Fruit fly (Drosophila melanogaster): ENCODE data around the gene CG15386.

CG15386 gene

DNA sequence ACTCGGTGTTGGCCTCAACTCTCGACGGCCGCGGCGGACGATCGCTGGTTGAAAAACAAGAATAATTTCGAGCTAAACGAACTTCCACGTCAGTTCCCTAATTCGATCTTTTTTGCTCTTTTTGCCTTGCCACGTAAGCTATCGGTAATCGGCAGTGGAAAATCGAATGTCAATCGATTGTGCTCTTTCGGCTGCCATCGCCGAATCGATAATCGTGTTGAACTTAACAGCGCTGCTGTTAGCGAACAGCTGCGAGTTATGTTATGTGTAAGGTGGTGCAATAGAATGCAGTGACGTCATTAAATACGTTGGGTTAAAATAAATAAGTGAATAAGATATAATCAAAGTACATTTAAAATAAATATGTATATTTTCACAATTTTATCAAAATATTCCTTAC is 19.7 kb upstream of the CG15386 start, which contains the start of gene Sec24CD (continued):
- TF ChIP-seq CG8765 (GFP tag; IDR thresholded peaks at IDR 0.05), result no peak
- no peak for TF ChIP-seq Poxn (GFP tag; IDR thresholded peaks at IDR 0.05)
- TF ChIP-seq CG15479 (GFP tag; optimal IDR thresholded peaks at IDR 0.05), result no peak
- no peak for TF ChIP-seq Mad (GFP tag; optimal IDR thresholded peaks at IDR 0.05)
- TF ChIP-seq Oaz (GFP tag; IDR thresholded peaks at IDR 0.05), result no peak
- TF ChIP-seq pnt (GFP tag; optimal IDR thresholded peaks at IDR 0.05), result no peak
- no peak for TF ChIP-seq ap (GFP tag; IDR thresholded peaks at IDR 0.05)
- peak; percentile 33 for TF ChIP-seq CG17829 (tag; optimal IDR thresholded peaks at IDR 0.05)
- no peak for TF ChIP-seq CG34422 (GFP tag; IDR thresholded peaks at IDR 0.05)
- peak; percentile 76 for TF ChIP-seq hbn (GFP tag; IDR thresholded peaks at IDR 0.05; ENCODE audit: partially characterized antibody)
- peak in 1 of 3 experiments; percentile 79 for TF ChIP-seq Stat92E (GFP tag; optimal IDR thresholded peaks at IDR 0.05)
- no peak for TF ChIP-seq wdn (GFP tag; IDR thresholded peaks at IDR 0.05)
- TF ChIP-seq lbe (GFP tag; optimal IDR thresholded peaks at IDR 0.05), result peak; percentile 46
- no peak for TF ChIP-seq dmrt99B (tag; optimal IDR thresholded peaks at IDR 0.05)
- no peak for TF ChIP-seq CG16863 (GFP tag; optimal IDR thresholded peaks at IDR 0.05)
- TF ChIP-seq CG14014 (GFP tag; IDR thresholded peaks at IDR 0.05), result peak; percentile 29; the same call in 1 of the 2 replicates
- TF ChIP-seq zfh2 (GFP tag; optimal IDR thresholded peaks at IDR 0.05), result no peak
- no peak for TF ChIP-seq Hr39 (optimal IDR thresholded peaks at IDR 0.05)
- no peak for TF ChIP-seq crc (GFP tag; optimal IDR thresholded peaks at IDR 0.05)
- no peak for TF ChIP-seq ken (GFP tag; IDR thresholded peaks at IDR 0.05)
- TF ChIP-seq CG8388 (GFP tag; optimal IDR thresholded peaks at IDR 0.05), result no peak
- TF ChIP-seq CG11093 (GFP tag; IDR thresholded peaks at IDR 0.05), result no peak
- no peak for TF ChIP-seq CG5245 (GFP tag; optimal IDR thresholded peaks at IDR 0.05)
- TF ChIP-seq da (GFP tag; optimal IDR thresholded peaks at IDR 0.05), result no peak
- TF ChIP-seq bigmax (GFP tag; optimal IDR thresholded peaks at IDR 0.05), result no peak
- no peak for TF ChIP-seq CG7372 (GFP tag; IDR thresholded peaks at IDR 0.05)
- TF ChIP-seq phol (tag; optimal IDR thresholded peaks at IDR 0.05), result no peak
- TF ChIP-seq Atf3 (GFP tag; optimal IDR thresholded peaks at IDR 0.05), result no peak
- TF ChIP-seq CG2889 (GFP tag; IDR thresholded peaks at IDR 0.05), result no peak
- TF ChIP-seq gcm (GFP tag; optimal IDR thresholded peaks at IDR 0.05), result no peak
- no peak for TF ChIP-seq CG18599 (GFP tag; optimal IDR thresholded peaks at IDR 0.05)
- no peak for TF ChIP-seq Vsx1 (GFP tag; optimal IDR thresholded peaks at IDR 0.05)
- TF ChIP-seq CG17568 (GFP tag; optimal IDR thresholded peaks at IDR 0.05), result no peak
- no peak for TF ChIP-seq CG11247 (GFP tag; IDR thresholded peaks at IDR 0.05)
- TF ChIP-seq ash1 (GFP tag; optimal IDR thresholded peaks at IDR 0.05), result no peak
- TF ChIP-seq tgo (GFP tag; IDR thresholded peaks at IDR 0.05), result no peak
- TF ChIP-seq Trl (optimal IDR thresholded peaks at IDR 0.05), result no peak
- no peak for TF ChIP-seq Trl (GFP tag; optimal IDR thresholded peaks at IDR 0.05)
- TF ChIP-seq zen2 (GFP tag; IDR thresholded peaks at IDR 0.05; ENCODE audit: partially characterized antibody), result peak; percentile 96
- no peak for TF ChIP-seq pum (GFP tag; optimal IDR thresholded peaks at IDR 0.05)
- TF ChIP-seq CG17359 (tag; optimal IDR thresholded peaks at IDR 0.05), result no peak
- TF ChIP-seq Dip2 (GFP tag; IDR thresholded peaks at IDR 0.05), result no peak
- TF ChIP-seq HmgD (GFP tag; optimal IDR thresholded peaks at IDR 0.05), result no peak
- TF ChIP-seq CG13424 (tag; optimal IDR thresholded peaks at IDR 0.05), result no peak
- TF ChIP-seq kni (GFP tag; optimal IDR thresholded peaks at IDR 0.05), result no peak
- no peak for TF ChIP-seq croc (GFP tag; conservative IDR thresholded peaks at IDR 0.05)
- no peak for TF ChIP-seq CG3281 (GFP tag; optimal IDR thresholded peaks at IDR 0.05)
- no peak for TF ChIP-seq p53 (GFP tag; optimal IDR thresholded peaks at IDR 0.05)
- peak; percentile 84; the same call in 1 of the 2 replicates for TF ChIP-seq amos (GFP tag; IDR thresholded peaks at IDR 0.05; ENCODE audit: partially characterized antibody)
- TF ChIP-seq CG4854 (GFP tag; optimal IDR thresholded peaks at IDR 0.05), result no peak
- no peak for TF ChIP-seq Hmr (GFP tag; optimal IDR thresholded peaks at IDR 0.05)
- TF ChIP-seq Aef1 (GFP tag; IDR thresholded peaks at IDR 0.05), result no peak
- TF ChIP-seq CG12942 (GFP tag; optimal IDR thresholded peaks at IDR 0.05), result no peak

Data from whole organism, embryonic.